Fruit fly (Drosophila melanogaster): Measurements from ENCODE around the gene alph.

DNA sequence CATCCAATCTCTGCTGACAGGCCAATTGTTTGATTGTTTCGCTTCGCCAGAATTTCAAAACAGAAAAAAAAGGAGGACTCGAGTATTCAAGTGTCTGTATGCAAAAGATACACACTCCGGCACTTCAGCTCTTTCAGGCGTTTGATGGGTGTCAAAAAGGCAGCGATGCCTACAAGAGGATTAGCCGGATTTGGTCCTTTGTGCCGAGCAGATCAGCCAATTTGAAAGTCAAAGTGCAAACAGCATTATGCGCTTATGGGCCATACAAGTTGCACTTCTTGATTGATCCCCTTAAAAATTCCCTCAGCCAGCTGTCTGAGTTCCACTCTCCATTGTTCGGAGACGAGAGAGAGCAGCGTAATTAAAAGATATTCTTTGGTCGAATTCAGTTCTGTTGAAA is 45.2 kb upstream of the alph start:
- no peak for TF ChIP-seq dsx (GFP tag; optimal IDR thresholded peaks at IDR 0.05; ENCODE audit: poor library complexity, severe bottlenecking)
- no peak for TF ChIP-seq salr (GFP tag; optimal IDR thresholded peaks at IDR 0.05)
- no peak for TF ChIP-seq CG6808 (GFP tag; optimal IDR thresholded peaks at IDR 0.05)
- no peak for TF ChIP-seq CG16779 (tag; optimal IDR thresholded peaks at IDR 0.05)
- TF ChIP-seq CG10631 (GFP tag; optimal IDR thresholded peaks at IDR 0.05): no peak
- no peak for TF ChIP-seq OdsH (GFP tag; optimal IDR thresholded peaks at IDR 0.05)
- TF ChIP-seq Eip93F (GFP tag; optimal IDR thresholded peaks at IDR 0.05): no peak
- no peak for TF ChIP-seq CG3919 (GFP tag; optimal IDR thresholded peaks at IDR 0.05)
- TF ChIP-seq CG32006 (GFP tag; optimal IDR thresholded peaks at IDR 0.05): no peak
- no peak for TF ChIP-seq CG6163 (GFP tag; IDR thresholded peaks at IDR 0.05)
- no peak for TF ChIP-seq Hr4 (GFP tag; optimal IDR thresholded peaks at IDR 0.05)
- no peak for TF ChIP-seq acj6 (GFP tag; optimal IDR thresholded peaks at IDR 0.05)
- TF ChIP-seq CG34406 (GFP tag; optimal IDR thresholded peaks at IDR 0.05): no peak

All from whole organism, prepupa.